Worm (Caenorhabditis elegans) whole organism, L4/young adult: ENCODE results near the gene ZK262.2.

Experiments
- W03F9.2 ChIP-seq: fragments of 150-350 bp; optimal IDR thresholded peaks from 2 replicates; lab custom pipeline; 2014; ENCODE audit warnings: missing biosample characterization, missing genetic modification characterization
- dao-5 ChIP-seq: sonication (generic microtip); optimal IDR thresholded peaks from 2 replicates; lab custom pipeline; 2016; ENCODE audit warnings: missing genotype, missing genetic modification characterization, moderate library complexity, missing compliant biosample characterization

DNA sequence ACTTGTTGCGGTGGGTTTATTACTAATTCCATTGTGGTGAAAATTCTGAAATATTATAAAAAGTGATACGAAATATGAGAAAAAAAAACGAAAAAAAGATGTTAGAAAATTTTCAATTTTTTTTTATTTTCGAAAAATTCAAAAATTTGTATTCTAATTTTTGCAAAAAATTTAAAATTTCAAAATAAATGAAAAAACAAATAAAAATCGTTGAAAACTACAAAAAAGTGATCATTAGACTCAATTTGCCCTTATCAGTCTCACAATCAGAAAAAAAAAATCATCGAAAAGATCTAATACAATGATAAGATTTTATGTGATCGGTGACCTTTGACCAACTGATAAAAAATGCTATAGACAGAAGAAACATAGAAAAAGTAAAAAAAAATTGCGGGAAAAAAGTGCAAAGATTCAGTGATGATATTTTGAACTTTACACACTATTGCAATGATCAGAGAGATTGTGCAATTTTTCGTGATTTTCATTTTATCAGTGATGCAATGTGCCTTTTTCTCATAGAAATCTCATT lies 48.5 kb upstream of the ZK262.2 start, which contains the start of gene ZK228.3:
- TF ChIP-seq dao-5 (tag; lab: Kevin White, UChicago) (no peak), W03F9.2 (tag; lab: Kevin White, UChicago) (no peak)
